Fruit fly (Drosophila melanogaster): ENCODE results near the gene Grl65a.

Gene Grl65a

DNA sequence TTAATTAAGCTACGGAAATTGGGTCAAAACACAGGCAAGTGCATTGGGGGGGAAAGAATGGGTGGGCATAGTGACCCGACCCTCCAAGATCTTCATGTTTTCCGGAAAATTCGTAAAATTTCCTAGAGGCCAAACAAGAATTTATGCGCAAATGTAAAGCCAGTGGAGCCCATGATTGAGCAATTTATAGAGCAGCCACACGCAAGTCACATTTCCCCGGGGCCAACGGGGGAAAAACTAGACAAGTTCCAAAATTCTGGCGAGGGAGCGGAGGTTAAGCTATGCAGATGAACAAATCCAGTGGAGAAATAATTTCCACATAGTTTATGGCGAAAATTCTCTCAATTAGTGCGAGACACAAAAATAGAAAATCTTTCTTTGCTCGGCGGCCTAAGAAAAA lies 29.7 kb upstream of the Grl65a start:
- no peak for TF ChIP-seq esn (GFP tag; optimal IDR thresholded peaks at IDR 0.05)
- no peak for TF ChIP-seq CG6276 (GFP tag; optimal IDR thresholded peaks at IDR 0.05)
- no peak for TF ChIP-seq CG10631 (GFP tag; optimal IDR thresholded peaks at IDR 0.05)
- no peak for TF ChIP-seq Gug (GFP tag; IDR thresholded peaks at IDR 0.05)
- TF ChIP-seq fkh (GFP tag; optimal IDR thresholded peaks at IDR 0.05): no peak
- TF ChIP-seq Eip78C (GFP tag): no peak
- TF ChIP-seq dac (GFP tag; optimal IDR thresholded peaks at IDR 0.05): no peak
- no peak for TF ChIP-seq Lpt (GFP tag; optimal IDR thresholded peaks at IDR 0.05)
- no peak for TF ChIP-seq Eip93F (GFP tag; optimal IDR thresholded peaks at IDR 0.05)
- TF ChIP-seq salr (GFP tag; optimal IDR thresholded peaks at IDR 0.05): no peak
- TF ChIP-seq Ets21C (GFP tag; optimal IDR thresholded peaks at IDR 0.05): no peak
- TF ChIP-seq CG15336 (GFP tag; IDR thresholded peaks at IDR 0.05): no peak
- no peak for TF ChIP-seq CG32006 (GFP tag; optimal IDR thresholded peaks at IDR 0.05)
- TF ChIP-seq spab (GFP tag; optimal IDR thresholded peaks at IDR 0.05): no peak
- TF ChIP-seq CG6854 (GFP tag; optimal IDR thresholded peaks at IDR 0.05): no peak
- no peak for TF ChIP-seq Eip75B (GFP tag; optimal IDR thresholded peaks at IDR 0.05)
- TF ChIP-seq Sox14 (GFP tag; optimal IDR thresholded peaks at IDR 0.05): no peak

DNA sequence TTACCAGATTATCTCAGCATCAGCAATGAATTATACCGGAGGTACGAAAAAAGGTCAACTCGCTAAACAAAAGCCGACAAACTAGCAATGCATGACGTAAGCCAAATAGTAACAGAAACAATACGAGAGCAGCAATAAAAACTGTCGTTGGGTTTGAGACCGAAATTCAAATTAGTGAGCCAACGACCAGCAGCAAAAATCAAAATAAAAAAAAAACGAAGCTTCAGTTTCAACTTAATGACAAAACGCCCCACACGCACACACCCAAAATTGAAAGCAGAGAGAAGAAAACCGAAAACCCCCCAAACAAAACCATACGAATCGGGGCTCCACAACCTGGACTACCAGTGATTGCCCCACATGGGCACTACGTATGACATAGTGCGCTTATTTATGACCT lies 26.6 kb upstream of the Grl65a start:
- TF ChIP-seq CG6808 (GFP tag; optimal IDR thresholded peaks at IDR 0.05): no peak
- no peak for TF ChIP-seq salr (GFP tag; optimal IDR thresholded peaks at IDR 0.05)
- TF ChIP-seq Gug (GFP tag; IDR thresholded peaks at IDR 0.05): no peak
- no peak for TF ChIP-seq fkh (GFP tag; optimal IDR thresholded peaks at IDR 0.05)
- no peak for TF ChIP-seq CG7368 (GFP tag; optimal IDR thresholded peaks at IDR 0.05)
- TF ChIP-seq dsx (GFP tag; optimal IDR thresholded peaks at IDR 0.05; ENCODE audit: poor library complexity, severe bottlenecking): no peak
- TF ChIP-seq achi (GFP tag; optimal IDR thresholded peaks at IDR 0.05): no peak
- no peak for TF ChIP-seq CG11294 (GFP tag; IDR thresholded peaks at IDR 0.05)
- no peak for TF ChIP-seq CG11762 (GFP tag; optimal IDR thresholded peaks at IDR 0.05; ENCODE audit: insufficient read depth)
- TF ChIP-seq Hr4 (GFP tag; optimal IDR thresholded peaks at IDR 0.05): no peak
- no peak for TF ChIP-seq acj6 (GFP tag; optimal IDR thresholded peaks at IDR 0.05)

DNA sequence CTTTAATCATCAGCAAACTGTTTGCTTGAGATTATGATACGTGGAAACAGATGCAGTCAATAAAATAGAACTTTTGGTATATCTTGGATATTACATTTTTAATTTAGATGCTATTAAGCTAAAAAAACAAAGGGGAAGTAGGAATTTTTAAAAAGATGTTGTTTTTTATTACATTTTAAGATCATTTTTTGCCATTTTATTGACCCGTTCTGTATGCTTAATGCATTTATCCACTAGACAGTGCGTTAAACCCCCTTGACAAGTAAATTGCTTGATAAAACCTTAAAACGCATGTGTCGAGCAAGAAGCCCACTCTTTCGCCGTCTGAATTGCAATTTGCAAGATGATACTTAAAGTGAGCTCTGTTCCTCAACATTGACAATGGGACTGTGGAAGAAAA lies 25.6 kb upstream of the Grl65a start:
- TF ChIP-seq CG15336 (GFP tag; IDR thresholded peaks at IDR 0.05): peak; percentile 48
- TF ChIP-seq CG16779 (tag; optimal IDR thresholded peaks at IDR 0.05): no peak
- TF ChIP-seq Eip78C (GFP tag): peak; percentile 26
- TF ChIP-seq Lpt (GFP tag; optimal IDR thresholded peaks at IDR 0.05): peak; percentile 15
- TF ChIP-seq CG10631 (GFP tag; optimal IDR thresholded peaks at IDR 0.05): peak; percentile 25
- 0 out of 3 replicates have a peak, but pooled peaks have one; percentile 58 for TF ChIP-seq eg (GFP tag; IDR thresholded peaks at IDR 0.05)
- TF ChIP-seq Hr4 (GFP tag; optimal IDR thresholded peaks at IDR 0.05): peak; percentile 9
- no peak for TF ChIP-seq fd85E (GFP tag; optimal IDR thresholded peaks at IDR 0.05)
- no peak for TF ChIP-seq lz (GFP tag; optimal IDR thresholded peaks at IDR 0.05)
- TF ChIP-seq Eip75B (GFP tag; optimal IDR thresholded peaks at IDR 0.05): no peak
- TF ChIP-seq CG6163 (GFP tag; IDR thresholded peaks at IDR 0.05): 0 out of 3 replicates have a peak, but pooled peaks have one; percentile 28
- TF ChIP-seq svp (GFP tag): no peak
- TF ChIP-seq Gug (GFP tag; IDR thresholded peaks at IDR 0.05): 0 out of 2 replicates have a peak, but pooled peaks have one; percentile 23
- TF ChIP-seq CG32006 (GFP tag; optimal IDR thresholded peaks at IDR 0.05): peak; percentile 41
- peak; percentile 29 for TF ChIP-seq OdsH (GFP tag; optimal IDR thresholded peaks at IDR 0.05)
- peak; percentile 6 for TF ChIP-seq achi (GFP tag; optimal IDR thresholded peaks at IDR 0.05)
- peak in 1 of 2 experiments; percentile 34 for TF ChIP-seq salr (GFP tag; optimal IDR thresholded peaks at IDR 0.05)
- peak; percentile 2 for TF ChIP-seq net (GFP tag; optimal IDR thresholded peaks at IDR 0.05)
- no peak for TF ChIP-seq Smox (GFP tag; optimal IDR thresholded peaks at IDR 0.05)

DNA sequence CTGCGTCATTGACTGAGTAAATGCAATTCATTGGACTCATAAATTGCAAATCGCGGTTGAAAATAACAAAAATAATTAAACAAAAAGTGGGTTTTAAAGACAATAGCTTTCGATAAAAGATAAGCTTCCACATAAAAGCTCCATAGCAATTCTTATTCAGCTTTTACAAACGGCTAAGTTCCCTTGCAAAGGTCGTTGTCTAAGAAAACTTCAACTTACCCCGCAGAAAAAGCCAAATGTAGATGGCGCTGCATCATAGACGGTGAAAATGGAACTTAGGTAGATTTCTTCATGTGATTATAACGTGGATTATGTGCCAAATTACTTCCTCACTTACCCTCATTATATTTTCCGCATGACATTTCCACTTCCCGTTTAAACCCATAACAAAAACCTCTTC lies 21.3 kb upstream of the Grl65a start:
- TF ChIP-seq CG3032 (tag; optimal IDR thresholded peaks at IDR 0.05) (no peak), acj6 (GFP tag; optimal IDR thresholded peaks at IDR 0.05) (no peak), OdsH (GFP tag; optimal IDR thresholded peaks at IDR 0.05) (no peak), CG34406 (GFP tag; optimal IDR thresholded peaks at IDR 0.05) (no peak), Hr38 (GFP tag; optimal IDR thresholded peaks at IDR 0.05) (no peak), Lpt (GFP tag; optimal IDR thresholded peaks at IDR 0.05) (no peak), fd59A (GFP tag; optimal IDR thresholded peaks at IDR 0.05) (no peak), Ets21C (GFP tag; optimal IDR thresholded peaks at IDR 0.05) (no peak)

Data from whole organism, prepupa.